Worm (Caenorhabditis elegans): ENCODE results near the gene Y116F11B.9.

ce11 chrV:19907365-19907764, 39.6 kb upstream of the Y116F11B.9 start, which contains the start of gene fars-2:
- TF ChIP-seq snpc-4 (tag; optimal IDR thresholded peaks at IDR 0.05) (no peak), sem-2 (GFP tag; optimal IDR thresholded peaks at IDR 0.05) (no peak), lin-32 (GFP tag; optimal IDR thresholded peaks at IDR 0.05) (no peak), ztf-11 (tag; optimal IDR thresholded peaks at IDR 0.05) (no peak), nhr-76 (tag; optimal IDR thresholded peaks at IDR 0.05) (no peak), bed-3 (GFP tag; optimal IDR thresholded peaks at IDR 0.05) (no peak)
